Fruit fly (Drosophila melanogaster) whole organism, prepupa: ENCODE results near the gene CG13689.

Experiments
- Blimp-1 ChIP-seq: fragments of 200-800 bp; sonication (Bioruptor generic); optimal IDR thresholded peaks from 3 replicates; lab custom pipeline; 2017; ENCODE audit warnings: missing biosample characterization, missing genetic modification characterization, mild to moderate bottlenecking, moderate library complexity, missing genetic modification reagents
- CG10631 ChIP-seq: fragments of 200-800 bp; sonication (Bioruptor generic); optimal IDR thresholded peaks from 2 replicates; lab custom pipeline; 2016; ENCODE audit warnings: missing biosample characterization, missing genetic modification characterization
- CG10669 ChIP-seq: fragments of 200-800 bp; sonication (Bioruptor generic); optimal IDR thresholded peaks from 3 replicates; lab custom pipeline; 2018; ENCODE audit warnings: missing biosample characterization, mild to moderate bottlenecking, missing genetic modification characterization, moderate library complexity
- CG11294 ChIP-seq: fragments of 200-800 bp; sonication (Bioruptor generic); IDR thresholded peaks from 2 replicates; pipeline ENCODE4 v1.3.6; 2022; ENCODE audit warnings: missing biosample characterization, missing genetic modification characterization
- CG11762 ChIP-seq: fragments of 200-800 bp; sonication (Bioruptor generic); optimal IDR thresholded peaks from 3 replicates; lab custom pipeline; 2016; ENCODE audit warnings: missing biosample characterization, missing genetic modification characterization; ENCODE audit not compliant: insufficient read depth
- CG15336 ChIP-seq: fragments of 200-800 bp; sonication (Bioruptor generic); IDR thresholded peaks from 2 replicates; pipeline ENCODE4 v1.3.6; 2022; ENCODE audit warnings: missing biosample characterization, missing genetic modification characterization
- CG1621 ChIP-seq: fragments of 200-800 bp; sonication (Bioruptor generic); optimal IDR thresholded peaks from 3 replicates; lab custom pipeline; 2018; ENCODE audit warnings: missing biosample characterization, mild to moderate bottlenecking, missing genetic modification characterization
- CG16779 ChIP-seq: fragments of 200-800 bp; sonication (Bioruptor generic); optimal IDR thresholded peaks from 3 replicates; lab custom pipeline; 2017; ENCODE audit warnings: missing biosample characterization, mild to moderate bottlenecking, missing genetic modification characterization
- CG3032 ChIP-seq: fragments of 200-800 bp; optimal IDR thresholded peaks from 2 replicates; lab custom pipeline; 2019; ENCODE audit warnings: missing biosample characterization, mild to moderate bottlenecking, missing genetic modification characterization, moderate library complexity
- CG31627 ChIP-seq: fragments of 200-800 bp; sonication (Bioruptor generic); optimal IDR thresholded peaks from 3 replicates; lab custom pipeline; 2016; ENCODE audit warnings: missing biosample characterization, missing genetic modification characterization
- CG32006 ChIP-seq: fragments of 200-800 bp; sonication (Bioruptor generic); optimal IDR thresholded peaks from 3 replicates; lab custom pipeline; 2017; ENCODE audit warnings: missing biosample characterization, mild to moderate bottlenecking, missing genetic modification characterization
- CG34406 ChIP-seq: fragments of 200-800 bp; sonication (Bioruptor generic); optimal IDR thresholded peaks from 3 replicates; lab custom pipeline; 2016; ENCODE audit warnings: missing biosample characterization, missing genetic modification characterization
- CG3919 ChIP-seq: fragments of 200-800 bp; sonication (Bioruptor generic); optimal IDR thresholded peaks from 3 replicates; lab custom pipeline; 2016; ENCODE audit warnings: missing biosample characterization, missing genetic modification characterization
- CG4318 ChIP-seq: fragments of 200-800 bp; sonication (Bioruptor generic); optimal IDR thresholded peaks from 3 replicates; lab custom pipeline; 2017; ENCODE audit warnings: missing biosample characterization, mild to moderate bottlenecking, missing genetic modification characterization
- CG6163 ChIP-seq: fragments of 200-800 bp; sonication (Bioruptor generic); IDR thresholded peaks from 3 replicates; pipeline ENCODE4 v1.3.6; 2022; ENCODE audit warnings: missing biosample characterization, missing genetic modification characterization
- CG6276 ChIP-seq: fragments of 200-800 bp; sonication (Bioruptor generic); optimal IDR thresholded peaks from 2 replicates; lab custom pipeline; 2017; ENCODE audit warnings: missing biosample characterization, mild to moderate bottlenecking, missing genetic modification characterization
- CG6792 ChIP-seq: fragments of 200-800 bp; sonication (Bioruptor generic); optimal IDR thresholded peaks from 3 replicates; lab custom pipeline; 2016; ENCODE audit warnings: missing biosample characterization, missing genetic modification characterization
- CG6808 ChIP-seq: fragments of 200-800 bp; sonication (Bioruptor generic); optimal IDR thresholded peaks from 3 replicates; lab custom pipeline; 2017; ENCODE audit warnings: missing biosample characterization, missing genetic modification characterization, mild to moderate bottlenecking, moderate library complexity, missing genetic modification reagents
- CG7368 ChIP-seq: fragments of 200-800 bp; sonication (Bioruptor generic); optimal IDR thresholded peaks from 3 replicates; lab custom pipeline; 2016; ENCODE audit warnings: missing biosample characterization, missing genetic modification characterization
- CG8119 ChIP-seq: fragments of 200-800 bp; sonication (Bioruptor generic); IDR thresholded peaks from 3 replicates; pipeline ENCODE4 v1.3.6; 2022; ENCODE audit warnings: missing biosample characterization, missing genetic modification characterization
- CG8632 ChIP-seq: fragments of 200-800 bp; sonication (Bioruptor generic); optimal IDR thresholded peaks from 3 replicates; lab custom pipeline; 2016; ENCODE audit warnings: missing biosample characterization, missing genetic modification characterization
- CG9139 ChIP-seq: fragments of 200-800 bp; sonication (Bioruptor generic); optimal IDR thresholded peaks from 3 replicates; lab custom pipeline; 2017; ENCODE audit warnings: missing biosample characterization, mild to moderate bottlenecking, missing genetic modification characterization
- Eip78C ChIP-seq: fragments of 200-800 bp; sonication (Bioruptor generic); peaks from one replicate; lab custom pipeline; 2016; ENCODE audit warnings: missing biosample characterization, missing genetic modification characterization
- Eip93F ChIP-seq: fragments of 200-800 bp; sonication (Bioruptor generic); optimal IDR thresholded peaks from 2 replicates; lab custom pipeline; 2016; ENCODE audit warnings: missing biosample characterization, mild to moderate bottlenecking, missing genetic modification characterization
- Ets96B ChIP-seq: fragments of 200-800 bp; optimal IDR thresholded peaks from 2 replicates; lab custom pipeline; 2019; ENCODE audit warnings: missing biosample characterization, mild to moderate bottlenecking, missing genetic modification characterization, moderate library complexity
- Gug ChIP-seq: fragments of 200-800 bp; sonication (Bioruptor generic); IDR thresholded peaks from 2 replicates; pipeline ENCODE4 v1.3.6; 2022; ENCODE audit warnings: missing biosample characterization, missing genetic modification characterization
- Hr38 ChIP-seq: sonication (Bioruptor generic); optimal IDR thresholded peaks from 2 replicates; lab custom pipeline; 2016; ENCODE audit warnings: missing biosample characterization, missing genetic modification characterization
- Hr4 ChIP-seq: fragments of 200-800 bp; sonication (Bioruptor generic); optimal IDR thresholded peaks from 3 replicates; lab custom pipeline; 2016; ENCODE audit warnings: missing biosample characterization, missing genetic modification characterization
- Met ChIP-seq: fragments of 200-800 bp; sonication (Bioruptor generic); optimal IDR thresholded peaks from 3 replicates; lab custom pipeline; 2016; ENCODE audit warnings: missing biosample characterization, missing genetic modification characterization
- OdsH ChIP-seq: fragments of 200-800 bp; sonication (Bioruptor generic); optimal IDR thresholded peaks from 3 replicates; lab custom pipeline; 2016; ENCODE audit warnings: missing biosample characterization, missing genetic modification characterization
- Smox ChIP-seq: fragments of 200-800 bp; sonication (Bioruptor generic); optimal IDR thresholded peaks from 3 replicates; lab custom pipeline; 2016; ENCODE audit warnings: missing biosample characterization, missing genetic modification characterization
- Sox14 ChIP-seq: fragments of 200-800 bp; sonication (Bioruptor generic); optimal IDR thresholded peaks from 3 replicates; lab custom pipeline; 2016; ENCODE audit warnings: missing biosample characterization, missing genetic modification characterization
- Sox15 ChIP-seq: fragments of 200-800 bp; sonication (Bioruptor generic); optimal IDR thresholded peaks from 3 replicates; lab custom pipeline; 2016; ENCODE audit warnings: missing biosample characterization, missing genetic modification characterization
- achi ChIP-seq: fragments of 200-800 bp; sonication (Bioruptor generic); optimal IDR thresholded peaks from 3 replicates; lab custom pipeline; 2016; ENCODE audit warnings: missing biosample characterization, missing genetic modification characterization
- acj6 ChIP-seq: fragments of 200-800 bp; sonication (Bioruptor generic); optimal IDR thresholded peaks from 3 replicates; lab custom pipeline; 2016; ENCODE audit warnings: missing biosample characterization, missing genetic modification characterization
- dac ChIP-seq: fragments of 200-800 bp; sonication (Bioruptor generic); optimal IDR thresholded peaks from 2 replicates; lab custom pipeline; 2017; ENCODE audit warnings: missing biosample characterization, mild to moderate bottlenecking, missing genetic modification characterization
- dsx ChIP-seq: fragments of 200-800 bp; optimal IDR thresholded peaks from 3 replicates; lab custom pipeline; 2019; ENCODE audit warnings: missing biosample characterization, mild to moderate bottlenecking, missing genetic modification characterization, moderate library complexity; ENCODE audit not compliant: poor library complexity, severe bottlenecking
- eg ChIP-seq: fragments of 200-800 bp; sonication (Bioruptor generic); IDR thresholded peaks from 3 replicates; pipeline ENCODE4 v1.3.6; 2022; ENCODE audit warnings: missing biosample characterization, missing genetic modification characterization
- esn ChIP-seq: fragments of 200-800 bp; sonication (Bioruptor generic); optimal IDR thresholded peaks from 2 replicates; lab custom pipeline; 2016; ENCODE audit warnings: missing biosample characterization, mild to moderate bottlenecking, missing genetic modification characterization, moderate library complexity
- fd59A ChIP-seq: fragments of 200-800 bp; sonication (Bioruptor generic); optimal IDR thresholded peaks from 2 replicates; lab custom pipeline; 2017; ENCODE audit warnings: missing biosample characterization, mild to moderate bottlenecking, missing genetic modification characterization, missing genetic modification reagents
- fd85E ChIP-seq: fragments of 200-800 bp; sonication (Bioruptor generic); optimal IDR thresholded peaks from 3 replicates; lab custom pipeline; 2016; ENCODE audit warnings: missing biosample characterization, missing genetic modification characterization
- fkh ChIP-seq: fragments of 200-800 bp; sonication (Bioruptor generic); optimal IDR thresholded peaks from 3 replicates; lab custom pipeline; 2017; ENCODE audit warnings: missing biosample characterization, mild to moderate bottlenecking, missing genetic modification characterization, moderate library complexity
- lz ChIP-seq: fragments of 200-800 bp; sonication (Bioruptor generic); optimal IDR thresholded peaks from 3 replicates; lab custom pipeline; 2016; ENCODE audit warnings: missing biosample characterization, missing genetic modification characterization
- net ChIP-seq: fragments of 200-800 bp; sonication (Bioruptor generic); optimal IDR thresholded peaks from 3 replicates; lab custom pipeline; 2016; ENCODE audit warnings: missing biosample characterization, missing genetic modification characterization
- spab ChIP-seq: fragments of 200-800 bp; sonication (Bioruptor generic); optimal IDR thresholded peaks from 2 replicates; lab custom pipeline; 2017; ENCODE audit warnings: missing biosample characterization, mild to moderate bottlenecking, missing genetic modification characterization, missing genetic modification reagents
- ss ChIP-seq, 2 experiments: fragments of 200-800 bp; sonication (Bioruptor generic); optimal IDR thresholded peaks; 2 replicates in 1 of 2; 3 replicates in 1 of 2; lab custom pipeline; 2017 to 2018; ENCODE audit warnings: mild to moderate bottlenecking in 2 of 2, missing biosample characterization in 2 of 2, missing genetic modification characterization in 2 of 2, moderate library complexity in 1 of 2
- svp ChIP-seq: fragments of 200-800 bp; sonication (Bioruptor generic); peaks from one replicate; lab custom pipeline; 2016; ENCODE audit warnings: missing biosample characterization, missing genetic modification characterization
- topi ChIP-seq: fragments of 200-800 bp; sonication (Bioruptor generic); optimal IDR thresholded peaks from 3 replicates; lab custom pipeline; 2016; ENCODE audit warnings: missing biosample characterization, missing genetic modification characterization
- vri ChIP-seq: fragments of 200-800 bp; sonication (Bioruptor generic); optimal IDR thresholded peaks from 3 replicates; lab custom pipeline; 2016; ENCODE audit warnings: missing biosample characterization, mild to moderate bottlenecking, missing genetic modification characterization

CG13689 gene

dm6 chr2L:650864-651263 lies 48.3 kb downstream of the CG13689 start (continued):
- no peak for TF ChIP-seq Blimp-1
- peak; percentile 14 for TF ChIP-seq CG8632
- no peak for TF ChIP-seq CG9139 (GFP tag; lab: Kevin White, UChicago)
- TF ChIP-seq eg (GFP tag; lab: Robert Waterston, UW), result peak; percentile 25; the same call in 1 of the 3 replicates
- peak; percentile 81 for TF ChIP-seq Eip78C
- TF ChIP-seq CG34406, result peak; percentile 33
- peak; percentile 15 for TF ChIP-seq CG10631
- TF ChIP-seq Smox (GFP tag; lab: Kevin White, UChicago), result peak; percentile 76
- TF ChIP-seq Hr38, result no peak
- TF ChIP-seq fd85E, result no peak
- no peak for TF ChIP-seq CG11294 (GFP tag; lab: Robert Waterston, UW)
- TF ChIP-seq CG8119 (GFP tag; lab: Robert Waterston, UW), result no peak
- TF ChIP-seq esn (GFP tag; lab: Kevin White, UChicago), result peak; percentile 85
- peak; percentile 43 for TF ChIP-seq CG6792 (GFP tag; lab: Kevin White, UChicago)
- peak; percentile 47 for TF ChIP-seq acj6 (GFP tag; lab: Kevin White, UChicago)
- TF ChIP-seq dac (GFP tag; lab: Kevin White, UChicago), result no peak
- TF ChIP-seq CG6163 (GFP tag; lab: Robert Waterston, UW), result peak; percentile 49; the same call in 2 of the 3 replicates
- peak; percentile 84 for TF ChIP-seq topi
- no peak for TF ChIP-seq CG6276 (GFP tag; lab: Kevin White, UChicago)
- no peak for TF ChIP-seq CG4318
- TF ChIP-seq Sox14 (GFP tag; lab: Kevin White, UChicago), result peak; percentile 44
- TF ChIP-seq lz (GFP tag; lab: Kevin White, UChicago), result peak; percentile 73
- TF ChIP-seq ss (GFP tag; optimal IDR thresholded peaks at IDR 0.05; lab: Kevin White, UChicago), result no peak
- no peak for TF ChIP-seq CG1621 (tag; lab: Kevin White, UChicago)
- peak; percentile 30 for TF ChIP-seq Sox15 (GFP tag; lab: Kevin White, UChicago)
- TF ChIP-seq fkh, result no peak

dm6 chr2L:653784-654183 lies 51.2 kb downstream of the CG13689 start:
- TF ChIP-seq CG3919 (GFP tag; lab: Kevin White, UChicago) (peak; percentile 53), CG7368 (GFP tag; lab: Kevin White, UChicago) (no peak), Eip93F (no peak), vri (GFP tag; lab: Kevin White, UChicago) (no peak), CG1621 (tag; lab: Kevin White, UChicago) (no peak), eg (GFP tag; lab: Robert Waterston, UW) (peak; percentile 75), achi (GFP tag; lab: Kevin White, UChicago) (peak; percentile 17), acj6 (GFP tag; lab: Kevin White, UChicago) (peak; percentile 17), Met (GFP tag; lab: Kevin White, UChicago) (no peak), CG6276 (GFP tag; lab: Kevin White, UChicago) (peak; percentile 36), CG10669 (GFP tag; lab: Kevin White, UChicago) (peak; percentile 42), CG8632 (no peak), Smox (GFP tag; lab: Kevin White, UChicago) (no peak), CG11294 (GFP tag; lab: Robert Waterston, UW) (peak; percentile 25; the same call in 1 of the 2 replicates), ss (GFP tag; optimal IDR thresholded peaks at IDR 0.05; lab: Kevin White, UChicago) (no peak), CG6163 (GFP tag; lab: Robert Waterston, UW) (peak; percentile 67), spab (GFP tag; lab: Kevin White, UChicago) (peak; percentile 25), CG10631 (no peak), dsx (peak; percentile 11), Hr4 (peak; percentile 51), CG8119 (GFP tag; lab: Robert Waterston, UW) (peak; percentile 47; the same call in 1 of the 3 replicates), CG11762 (GFP tag; lab: Kevin White, UChicago) (peak; percentile 9), CG32006 (peak; percentile 61), CG3032 (tag; lab: Kevin White, UChicago) (peak; percentile 38), fd59A (GFP tag; lab: Kevin White, UChicago) (no peak), svp (peak; percentile 44), Eip78C (peak; percentile 84), CG16779 (tag; lab: Kevin White, UChicago) (no peak), Ets96B (tag; lab: Kevin White, UChicago) (peak; percentile 23), esn (GFP tag; lab: Kevin White, UChicago) (no peak), CG31627 (GFP tag; lab: Kevin White, UChicago) (no peak), Sox15 (GFP tag; lab: Kevin White, UChicago) (no peak), CG15336 (GFP tag; lab: Robert Waterston, UW) (peak; percentile 65), net (GFP tag; lab: Kevin White, UChicago) (peak; percentile 9), CG6808 (GFP tag; lab: Kevin White, UChicago) (peak; percentile 41), Gug (GFP tag; lab: Robert Waterston, UW) (no peak), CG4318 (peak; percentile 8), OdsH (GFP tag; lab: Kevin White, UChicago) (peak; percentile 11)
